Fruit fly (Drosophila melanogaster): ENCODE results near the gene Nt5a.

- TF ChIP-seq Sin3A (optimal IDR thresholded peaks at IDR 0.05) (no peak), psq (optimal IDR thresholded peaks at IDR 0.05) (no peak), Myc (optimal IDR thresholded peaks at IDR 0.05) (no peak), ttk (optimal IDR thresholded peaks at IDR 0.05) (no peak), insv (optimal IDR thresholded peaks at IDR 0.05) (no peak), h (optimal IDR thresholded peaks at IDR 0.05) (no peak)
Observed at dm6 chr3L:1258547-1258946, 48.7 kb downstream of the Nt5a start.
